Fruit fly (Drosophila melanogaster) whole organism, pupa: ENCODE measurements around the gene CG12951.
A peak's percentile ranks its signal among the peaks of the same experiment; 100 is the strongest.

Experiments used
- CG10348 ChIP-seq: fragments of 200-800 bp; sonication (Bioruptor generic); IDR thresholded peaks from 2 replicates; pipeline ENCODE4 v1.3.6; 2022; ENCODE audit warnings: missing biosample characterization, missing genetic modification characterization
- CG12605 ChIP-seq: fragments of 200-800 bp; sonication (Bioruptor generic); IDR thresholded peaks from 2 replicates; pipeline ENCODE4 v1.3.6; 2022; ENCODE audit warnings: missing biosample characterization, missing genetic modification characterization
- CG13204 ChIP-seq: fragments of 200-800 bp; sonication (Bioruptor generic); optimal IDR thresholded peaks from 2 replicates; lab custom pipeline; 2018; ENCODE audit warnings: missing biosample characterization, mild to moderate bottlenecking, missing genetic modification characterization, moderate library complexity
- CG14655 ChIP-seq: fragments of 200-800 bp; sonication (Bioruptor generic); optimal IDR thresholded peaks from 3 replicates; lab custom pipeline; 2017; ENCODE audit warnings: mild to moderate bottlenecking, missing biosample characterization, missing genetic modification reagents, missing genetic modification characterization
- CG15710 ChIP-seq: fragments of 200-800 bp; sonication (Bioruptor generic); optimal IDR thresholded peaks from 2 replicates; lab custom pipeline; 2018; ENCODE audit warnings: missing biosample characterization, mild to moderate bottlenecking, missing genetic modification characterization, moderate library complexity
- CG17806 ChIP-seq: fragments of 200-800 bp; sonication (Bioruptor generic); optimal IDR thresholded peaks from 2 replicates; lab custom pipeline; 2018; ENCODE audit warnings: missing biosample characterization, mild to moderate bottlenecking, missing genetic modification characterization, moderate library complexity
- CG32121 ChIP-seq: fragments of 200-800 bp; sonication (Bioruptor generic); IDR thresholded peaks from 2 replicates; pipeline ENCODE4 v1.3.6; 2022; ENCODE audit warnings: missing biosample characterization, missing genetic modification characterization
- CG34367 ChIP-seq: fragments of 200-800 bp; sonication (Bioruptor generic); optimal IDR thresholded peaks from 2 replicates; lab custom pipeline; 2018; ENCODE audit warnings: missing biosample characterization, mild to moderate bottlenecking, missing genetic modification characterization
- CG4496 ChIP-seq: fragments of 200-800 bp; sonication (Bioruptor generic); IDR thresholded peaks from 3 replicates; pipeline ENCODE4 v1.3.6; 2022; ENCODE audit warnings: missing biosample characterization, missing genetic modification characterization
- CG8159 ChIP-seq: fragments of 200-800 bp; sonication (Bioruptor generic); optimal IDR thresholded peaks from 3 replicates; lab custom pipeline; 2018; ENCODE audit warnings: missing biosample characterization, mild to moderate bottlenecking, missing genetic modification characterization, moderate library complexity
- CG8301 ChIP-seq: fragments of 200-800 bp; sonication (Bioruptor generic); optimal IDR thresholded peaks from 2 replicates; lab custom pipeline; 2018; ENCODE audit warnings: missing biosample characterization, mild to moderate bottlenecking, missing genetic modification characterization
- CG9948 ChIP-seq: fragments of 200-800 bp; sonication (Bioruptor generic); optimal IDR thresholded peaks from 2 replicates; lab custom pipeline; 2018; ENCODE audit warnings: missing biosample characterization, mild to moderate bottlenecking, missing genetic modification characterization, moderate library complexity
- D1 ChIP-seq: fragments of 200-800 bp; sonication (Bioruptor generic); optimal IDR thresholded peaks from 2 replicates; lab custom pipeline; 2018; ENCODE audit warnings: missing biosample characterization, mild to moderate bottlenecking, missing genetic modification characterization, moderate library complexity
- EcR ChIP-seq: fragments of 200-800 bp; sonication (Bioruptor generic); optimal IDR thresholded peaks from 3 replicates; lab custom pipeline; 2019; ENCODE audit warnings: missing biosample characterization, missing genetic modification characterization, mild to moderate bottlenecking, moderate library complexity, missing genetic modification reagents
- Ets98B ChIP-seq: fragments of 200-800 bp; sonication (Bioruptor generic); IDR thresholded peaks from 2 replicates; pipeline ENCODE4 v1.3.6; 2022; ENCODE audit warnings: missing biosample characterization, missing genetic modification characterization
- Pif1A ChIP-seq: fragments of 200-800 bp; sonication (Bioruptor generic); optimal IDR thresholded peaks from 3 replicates; lab custom pipeline; 2016; ENCODE audit warnings: missing biosample characterization, missing genetic modification characterization
- Pif1B ChIP-seq: fragments of 200-800 bp; sonication (Bioruptor generic); optimal IDR thresholded peaks from 3 replicates; lab custom pipeline; 2016; ENCODE audit warnings: missing biosample characterization, missing genetic modification characterization
- Snoo ChIP-seq: fragments of 200-800 bp; sonication (Bioruptor generic); optimal IDR thresholded peaks from 3 replicates; lab custom pipeline; 2017; ENCODE audit warnings: missing biosample characterization, mild to moderate bottlenecking, missing genetic modification characterization, inconsistent platforms
- fd96Ca ChIP-seq: fragments of 200-800 bp; sonication (Bioruptor generic); IDR thresholded peaks from 3 replicates; pipeline ENCODE4 v1.3.6; 2022; ENCODE audit warnings: missing biosample characterization, missing genetic modification characterization
- gl ChIP-seq: fragments of 200-800 bp; sonication (Bioruptor generic); optimal IDR thresholded peaks from 2 replicates; lab custom pipeline; 2018; ENCODE audit warnings: missing biosample characterization, mild to moderate bottlenecking, missing genetic modification characterization
- rn ChIP-seq: fragments of 200-800 bp; sonication (Bioruptor generic); IDR thresholded peaks from 2 replicates; pipeline ENCODE4 v1.3.6; 2022; ENCODE audit warnings: missing biosample characterization, missing genetic modification characterization

CG12951 gene

dm6 chr3R:9330231-9330630 is at the start of gene CG12951:
CG12951 (minus strand) TSS chr3R:9330331.
- no peak for TF ChIP-seq CG15710
- TF ChIP-seq CG8159: no peak
- no peak for TF ChIP-seq CG8301 (tag; lab: Kevin White, UChicago)
- no peak for TF ChIP-seq Ets98B (GFP tag; lab: Robert Waterston, UW)
- no peak for TF ChIP-seq CG9948 (tag; lab: Kevin White, UChicago)
- TF ChIP-seq CG13204 (GFP tag; lab: Kevin White, UChicago): no peak
- no peak for TF ChIP-seq fd96Ca (GFP tag; lab: Robert Waterston, UW)
- no peak for TF ChIP-seq D1 (tag; lab: Kevin White, UChicago)
- no peak for TF ChIP-seq EcR

dm6 chr3R:9378644-9379411 is 48.7 kb upstream of the CG12951 start:
- no peak for TF ChIP-seq CG10348 (GFP tag; lab: Robert Waterston, UW)
- TF ChIP-seq CG34367 (tag; lab: Kevin White, UChicago): peak; percentile 79
- peak; percentile 88 for TF ChIP-seq Pif1B (GFP tag; lab: Kevin White, UChicago)
- peak; percentile 81 for TF ChIP-seq CG8301 (tag; lab: Kevin White, UChicago)
- TF ChIP-seq CG12605 (GFP tag; lab: Robert Waterston, UW): no peak
- TF ChIP-seq CG14655 (GFP tag; lab: Kevin White, UChicago): peak; percentile 77
- peak; percentile 88 for TF ChIP-seq Pif1A (GFP tag; lab: Kevin White, UChicago)
- TF ChIP-seq fd96Ca (GFP tag; lab: Robert Waterston, UW): peak; percentile 59; the same call in 1 of the 3 replicates
- peak; percentile 86 for TF ChIP-seq Snoo
- peak; percentile 86 for TF ChIP-seq CG15710
- peak; percentile 54; the same call in 1 of the 2 replicates for TF ChIP-seq CG32121 (GFP tag; lab: Robert Waterston, UW)
- peak; percentile 54; the same call in 2 of the 3 replicates for TF ChIP-seq CG4496
- peak; percentile 86 for TF ChIP-seq CG17806 (tag; lab: Kevin White, UChicago)
- TF ChIP-seq CG8159: peak; percentile 96
- peak; percentile 74 for TF ChIP-seq EcR
- peak; percentile 89 for TF ChIP-seq CG9948 (tag; lab: Kevin White, UChicago)
- peak; percentile 56 for TF ChIP-seq CG13204 (GFP tag; lab: Kevin White, UChicago)
- TF ChIP-seq Ets98B (GFP tag; lab: Robert Waterston, UW): no peak
- TF ChIP-seq gl (tag; lab: Kevin White, UChicago): peak; percentile 46
- peak; percentile 37 for TF ChIP-seq rn (GFP tag; lab: Robert Waterston, UW)
- TF ChIP-seq D1 (tag; lab: Kevin White, UChicago): peak; percentile 78

dm6 chr3R:9376789-9377188 is 46.7 kb upstream of the CG12951 start:
- TF ChIP-seq Pif1B (GFP tag; lab: Kevin White, UChicago) (no peak), gl (tag; lab: Kevin White, UChicago) (no peak), CG4496 (no peak), CG34367 (tag; lab: Kevin White, UChicago) (no peak), D1 (tag; lab: Kevin White, UChicago) (no peak), Ets98B (GFP tag; lab: Robert Waterston, UW) (no peak), CG14655 (GFP tag; lab: Kevin White, UChicago) (no peak), fd96Ca (GFP tag; lab: Robert Waterston, UW) (no peak), CG8159 (no peak), CG17806 (tag; lab: Kevin White, UChicago) (no peak), rn (GFP tag; lab: Robert Waterston, UW) (no peak)

dm6 chr3R:9370413-9370812 is 40.3 kb upstream of the CG12951 start:
- TF ChIP-seq EcR: no peak
- TF ChIP-seq CG14655 (GFP tag; lab: Kevin White, UChicago): no peak
- peak; percentile 33 for TF ChIP-seq CG8301 (tag; lab: Kevin White, UChicago)
- TF ChIP-seq rn (GFP tag; lab: Robert Waterston, UW): no peak
- no peak for TF ChIP-seq fd96Ca (GFP tag; lab: Robert Waterston, UW)
- no peak for TF ChIP-seq CG4496
- TF ChIP-seq Snoo: no peak
- TF ChIP-seq Ets98B (GFP tag; lab: Robert Waterston, UW): peak; percentile 63; the same call in 1 of the 2 replicates
- TF ChIP-seq CG34367 (tag; lab: Kevin White, UChicago): no peak
- no peak for TF ChIP-seq gl (tag; lab: Kevin White, UChicago)
- TF ChIP-seq CG32121 (GFP tag; lab: Robert Waterston, UW): peak; percentile 65; the same call in 1 of the 2 replicates
- TF ChIP-seq CG10348 (GFP tag; lab: Robert Waterston, UW): no peak
- peak; percentile 24 for TF ChIP-seq Pif1A (GFP tag; lab: Kevin White, UChicago)
- no peak for TF ChIP-seq CG9948 (tag; lab: Kevin White, UChicago)
- TF ChIP-seq, all 21 proteins: peak for 4

- TF ChIP-seq CG12605 (GFP tag; lab: Robert Waterston, UW): no peak
- TF ChIP-seq gl (tag; lab: Kevin White, UChicago): no peak
- TF ChIP-seq CG15710: no peak
- TF ChIP-seq Ets98B (GFP tag; lab: Robert Waterston, UW): no peak
- no peak for TF ChIP-seq CG14655 (GFP tag; lab: Kevin White, UChicago)
- TF ChIP-seq CG32121 (GFP tag; lab: Robert Waterston, UW): no peak
- no peak for TF ChIP-seq Pif1A (GFP tag; lab: Kevin White, UChicago)
- no peak for TF ChIP-seq rn (GFP tag; lab: Robert Waterston, UW)
- no peak for TF ChIP-seq Snoo
- no peak for TF ChIP-seq CG9948 (tag; lab: Kevin White, UChicago)
These were observed 35.9 kb upstream of the CG12951 start for dm6 chr3R:9365893-9366500.
